Worm (Caenorhabditis elegans): Measurements from ENCODE around the gene T22B2.3.

DNA sequence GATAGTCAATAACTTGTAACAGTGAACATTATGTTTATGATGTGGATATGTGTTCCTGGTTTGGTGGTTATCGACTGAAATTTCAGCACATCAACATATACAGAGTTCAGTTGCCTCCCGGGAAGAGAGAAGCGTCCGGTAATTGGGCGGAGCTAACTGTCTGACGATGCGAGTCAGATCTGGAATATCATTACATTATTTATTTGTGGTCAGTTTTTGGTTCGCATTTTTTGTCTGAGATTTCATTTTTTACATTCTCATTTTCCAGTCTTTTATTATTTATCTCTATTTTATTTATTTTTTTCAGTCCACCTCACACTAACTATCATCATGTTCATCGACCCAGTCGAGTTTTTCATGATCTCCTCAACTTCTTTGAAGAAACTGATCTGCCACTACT, 8.7 kb downstream of the T22B2.3 start, which contains the start of gene T22B2.1:
- no peak for TF ChIP-seq madf-3 (GFP tag; IDR thresholded peaks at IDR 0.05)
- no peak for TF ChIP-seq pha-4 (tag; optimal IDR thresholded peaks at IDR 0.05)
- no peak for TF ChIP-seq rcor-1 (GFP tag; IDR thresholded peaks at IDR 0.05)
- no peak for TF ChIP-seq snpc-4 (GFP tag; optimal IDR thresholded peaks at IDR 0.05)
- no peak for TF ChIP-seq snpc-4 (tag; optimal IDR thresholded peaks at IDR 0.05)
- TF ChIP-seq efl-1 (GFP tag; optimal IDR thresholded peaks at IDR 0.05) = no peak
- no peak for TF ChIP-seq lin-35 (GFP tag; optimal IDR thresholded peaks at IDR 0.05)
- TF ChIP-seq lsl-1 (GFP tag; optimal IDR thresholded peaks at IDR 0.05) = no peak
- TF ChIP-seq lag-1 (GFP tag; IDR thresholded peaks at IDR 0.05) = no peak
- no peak for TF ChIP-seq fkh-3 (tag; optimal IDR thresholded peaks at IDR 0.05)
- TF ChIP-seq F49E8.2 (tag; optimal IDR thresholded peaks at IDR 0.05; ENCODE audit: insufficient read depth) = no peak

Measured in whole organism, young adult.